Worm (Caenorhabditis elegans) whole organism, midembryonic: ENCODE measurements around the gene scd-1.

Experiments
- T22C8.4 ChIP-seq: fragments of 200-800 bp; sonication (Bioruptor generic); IDR thresholded peaks from 2 replicates; pipeline ENCODE4 v1.3.6; 2022; ENCODE audit warnings: missing genetic modification characterization, missing compliant biosample characterization
- klf-2 ChIP-seq: fragments of 200-800 bp; sonication (Bioruptor generic); conservative IDR thresholded peaks from 2 replicates; pipeline ENCODE4 v1.3.6; 2022; ENCODE audit warnings: missing genetic modification reagents, missing genetic modification characterization, missing compliant biosample characterization
- med-1 ChIP-seq: sonication (generic microtip); optimal IDR thresholded peaks from 2 replicates; lab custom pipeline; 2017; ENCODE audit warnings: missing genetic modification characterization, mild to moderate bottlenecking, missing compliant biosample characterization, antibody characterized with exemption, missing genetic modification reagents; ENCODE audit not compliant: insufficient read depth
- ref-1 ChIP-seq: fragments of 200-800 bp; sonication (Bioruptor generic); conservative IDR thresholded peaks from 2 replicates; pipeline ENCODE4 v1.3.6; 2022; ENCODE audit warnings: missing genetic modification reagents, missing genetic modification characterization, missing compliant biosample characterization

ce11 chrX:12458021-12458420, 67.6 kb downstream of the scd-1 start:
- TF ChIP-seq klf-2 (GFP tag; lab: Robert Waterston, UW) (peak; percentile 70), T22C8.4 (GFP tag; lab: Robert Waterston, UW) (peak; percentile 79), med-1 (GFP tag; lab: Kevin White, UChicago) (peak; percentile 31), ref-1 (GFP tag; lab: Robert Waterston, UW) (peak; percentile 52; the same call in 1 of the 2 replicates)
